Worm (Caenorhabditis elegans) whole organism, L4 larva: ENCODE results near the gene ceh-90.

ENCODE experiments used
- F26F4.8 ChIP-seq: fragments of 200-800 bp; sonication (Bioruptor generic); conservative IDR thresholded peaks from 2 replicates; pipeline ENCODE4 v1.3.6; 2022; ENCODE audit warnings: missing genetic modification characterization, missing compliant biosample characterization
- F44E2.7 ChIP-seq: fragments of 200-800 bp; sonication (Bioruptor generic); IDR thresholded peaks from 2 replicates; pipeline ENCODE4 v2.1.2; 2022; ENCODE audit warnings: missing genetic modification characterization, missing compliant biosample characterization
- T26A8.4 ChIP-seq: fragments of 200-800 bp; sonication (Bioruptor generic); IDR thresholded peaks from 2 replicates; pipeline ENCODE4 v1.3.6; 2022; ENCODE audit warnings: missing genetic modification characterization, missing compliant biosample characterization
- Y75B8A.6 ChIP-seq: fragments of 200-800 bp; sonication (Bioruptor generic); IDR thresholded peaks from 2 replicates; pipeline ENCODE4 v1.3.6; 2022; ENCODE audit warnings: missing genetic modification reagents, missing genetic modification characterization, missing compliant biosample characterization
- ZK337.2 ChIP-seq: fragments of 200-800 bp; sonication (Bioruptor generic); IDR thresholded peaks from 2 replicates; pipeline ENCODE4 v1.3.6; 2022; ENCODE audit warnings: missing genetic modification reagents, missing genetic modification characterization, missing compliant biosample characterization
- ZK546.5 ChIP-seq, 2 experiments: sonication (generic microtip); optimal IDR thresholded peaks; 2 replicates each; lab custom pipeline; 2017; ENCODE audit warnings: missing biosample characterization in 2 of 2, missing genetic modification characterization in 2 of 2
- aha-1 ChIP-seq: fragments of 150-350 bp; peaks from one replicate; lab custom pipeline; 2014; ENCODE audit warnings: missing biosample characterization, missing genetic modification characterization
- aly-2 ChIP-seq: sonication (generic microtip); optimal IDR thresholded peaks from 2 replicates; lab custom pipeline; 2018; ENCODE audit warnings: missing biosample characterization, missing genetic modification characterization
- arid-1 ChIP-seq: fragments of 200-800 bp; sonication (Bioruptor generic); conservative IDR thresholded peaks from 2 replicates; pipeline ENCODE4 v1.3.6; 2022; ENCODE audit warnings: missing genetic modification reagents, missing genetic modification characterization, missing compliant biosample characterization
- ceh-28 ChIP-seq: fragments of 150-350 bp; optimal IDR thresholded peaks from 2 replicates; lab custom pipeline; 2014; ENCODE audit warnings: missing biosample characterization, missing genetic modification reagents, missing genetic modification characterization
- ceh-82 ChIP-seq: sonication (generic microtip); optimal IDR thresholded peaks from 2 replicates; lab custom pipeline; 2017; ENCODE audit warnings: missing biosample characterization, missing genetic modification characterization
- ces-1 ChIP-seq: fragments of 150-350 bp; sonication (generic microtip); optimal IDR thresholded peaks from 4 replicates; lab custom pipeline; 2014; ENCODE audit warnings: missing biosample characterization, missing genetic modification reagents, missing genetic modification characterization
- cey-2 ChIP-seq: sonication (generic microtip); optimal IDR thresholded peaks from 3 replicates; lab custom pipeline; 2017; ENCODE audit warnings: missing genetic modification characterization, mild to moderate bottlenecking, missing compliant biosample characterization, antibody characterized with exemption, borderline replicate concordance; ENCODE audit not compliant: insufficient read depth
- daf-16 ChIP-seq, 3 experiments: sonication (generic microtip); optimal IDR thresholded peaks; 2 replicates each; lab custom pipeline; 2016 to 2017; ENCODE audit warnings: missing genetic modification characterization in 3 of 3, missing genetic modification reagents in 3 of 3, mild to moderate bottlenecking in 2 of 3, missing compliant biosample characterization in 2 of 3, missing biosample characterization in 1 of 3, moderate library complexity in 1 of 3
- daf-8 ChIP-seq: fragments of 200-800 bp; sonication (Bioruptor generic); IDR thresholded peaks from 2 replicates; pipeline ENCODE4 v1.3.6; 2022; ENCODE audit warnings: missing genetic modification characterization, missing compliant biosample characterization
- fos-1 ChIP-seq: fragments of 150-350 bp; optimal IDR thresholded peaks from 2 replicates; lab custom pipeline; 2014; ENCODE audit warnings: missing biosample characterization, missing genetic modification characterization
- gei-8 ChIP-seq: fragments of 200-800 bp; sonication (Bioruptor generic); optimal IDR thresholded peaks from 2 replicates; lab custom pipeline; 2018; ENCODE audit warnings: mild to moderate bottlenecking, missing genetic modification characterization, missing compliant biosample characterization
- hlh-11 ChIP-seq: fragments of 200-800 bp; sonication (Bioruptor generic); optimal IDR thresholded peaks from 2 replicates; lab custom pipeline; 2018; ENCODE audit warnings: mild to moderate bottlenecking, missing genetic modification characterization, missing compliant biosample characterization
- hlh-30 ChIP-seq: sonication (generic microtip); optimal IDR thresholded peaks from 2 replicates; lab custom pipeline; 2017; ENCODE audit warnings: antibody characterized with exemption, mild to moderate bottlenecking, missing genetic modification characterization, missing compliant biosample characterization; ENCODE audit not compliant: insufficient read depth
- jun-1 ChIP-seq: fragments of 150-350 bp; optimal IDR thresholded peaks from 2 replicates; lab custom pipeline; 2014; ENCODE audit warnings: missing biosample characterization, missing genetic modification reagents, missing genetic modification characterization
- lim-7 ChIP-seq: fragments of 200-800 bp; sonication (Bioruptor generic); IDR thresholded peaks from 2 replicates; pipeline ENCODE4 v1.3.6; 2022; ENCODE audit warnings: missing genetic modification characterization, missing compliant biosample characterization
- lin-1 ChIP-seq: fragments of 200-800 bp; sonication (Bioruptor generic); IDR thresholded peaks from 2 replicates; pipeline ENCODE4 v1.3.6; 2022; ENCODE audit warnings: missing genetic modification reagents, missing genetic modification characterization, missing compliant biosample characterization
- lin-29 ChIP-seq: fragments of 200-800 bp; sonication (Bioruptor generic); IDR thresholded peaks from 2 replicates; pipeline ENCODE4 v1.3.6; 2022; ENCODE audit warnings: missing genetic modification reagents, missing genetic modification characterization, missing compliant biosample characterization
- madf-9 ChIP-seq: fragments of 200-800 bp; sonication (Bioruptor generic); conservative IDR thresholded peaks from 2 replicates; pipeline ENCODE4 v1.3.6; 2022; ENCODE audit warnings: missing genetic modification reagents, missing genetic modification characterization, missing compliant biosample characterization
- mdt-29 ChIP-seq: fragments of 200-800 bp; sonication (Bioruptor generic); IDR thresholded peaks from 2 replicates; pipeline ENCODE4 v1.3.6; 2022; ENCODE audit warnings: missing genetic modification reagents, missing genetic modification characterization, missing compliant biosample characterization
- mes-2 ChIP-seq: sonication (generic microtip); optimal IDR thresholded peaks from 2 replicates; lab custom pipeline; 2016; ENCODE audit warnings: missing genotype, mild to moderate bottlenecking, missing genetic modification characterization, missing compliant biosample characterization; ENCODE audit not compliant: poor library complexity, severe bottlenecking
- mxl-3 ChIP-seq: fragments of 200-800 bp; sonication (Bioruptor generic); optimal IDR thresholded peaks from 2 replicates; lab custom pipeline; 2018; ENCODE audit warnings: mild to moderate bottlenecking, missing genetic modification characterization, missing compliant biosample characterization
- nhr-11 ChIP-seq: fragments of 150-350 bp; optimal IDR thresholded peaks from 2 replicates; lab custom pipeline; 2014; ENCODE audit warnings: missing biosample characterization, missing genetic modification characterization
- nhr-237 ChIP-seq: sonication (generic microtip); optimal IDR thresholded peaks from 2 replicates; lab custom pipeline; 2017; ENCODE audit warnings: missing biosample characterization, missing genetic modification characterization
- nhr-28 ChIP-seq: fragments of 150-350 bp; optimal IDR thresholded peaks from 2 replicates; lab custom pipeline; 2014; ENCODE audit warnings: missing biosample characterization, missing genetic modification characterization
- nhr-41 ChIP-seq: fragments of 200-800 bp; sonication (Bioruptor generic); IDR thresholded peaks from 2 replicates; pipeline ENCODE4 v1.3.6; 2022; ENCODE audit warnings: missing genetic modification reagents, missing genetic modification characterization, missing compliant biosample characterization
- nhr-48 ChIP-seq: sonication (generic microtip); optimal IDR thresholded peaks from 2 replicates; lab custom pipeline; 2016; ENCODE audit warnings: mild to moderate bottlenecking, missing genetic modification characterization, missing compliant biosample characterization
- nhr-6 ChIP-seq: fragments of 150-350 bp; optimal IDR thresholded peaks from 2 replicates; lab custom pipeline; 2014; ENCODE audit warnings: missing biosample characterization, missing genetic modification characterization
- pha-4 ChIP-seq, 2 experiments: fragments of 150-350 bp in 1 of 2; fragments of 200-800 bp in 1 of 2; sonication (Bioruptor generic) in 1 of 2; IDR thresholded peaks in 1 of 2; optimal IDR thresholded peaks in 1 of 2; 2 replicates each; pipeline versions ENCODE4 v1.3.6 to Lab custom; 2014 to 2022; ENCODE audit warnings: missing genetic modification characterization in 2 of 2, missing genetic modification reagents in 2 of 2, missing biosample characterization in 1 of 2, missing compliant biosample characterization in 1 of 2
- rbr-2 ChIP-seq: sonication (generic microtip); optimal IDR thresholded peaks from 2 replicates; lab custom pipeline; 2016; ENCODE audit warnings: missing genotype, missing genetic modification characterization, missing compliant biosample characterization
- sdz-12 ChIP-seq: fragments of 200-800 bp; sonication (Bioruptor generic); optimal IDR thresholded peaks from 2 replicates; lab custom pipeline; 2018; ENCODE audit warnings: mild to moderate bottlenecking, missing genetic modification characterization, missing compliant biosample characterization
- set-16 ChIP-seq: fragments of 200-800 bp; sonication (Bioruptor generic); IDR thresholded peaks from 2 replicates; pipeline ENCODE4 v1.3.6; 2022; ENCODE audit warnings: missing genetic modification reagents, missing genetic modification characterization, missing compliant biosample characterization
- unc-39 ChIP-seq: sonication (generic microtip); optimal IDR thresholded peaks from 2 replicates; lab custom pipeline; 2017; ENCODE audit warnings: missing biosample characterization, missing genetic modification characterization
- unc-62 ChIP-seq, 3 experiments: fragments of 150-350 bp in 1 of 3; sonication (generic microtip); optimal IDR thresholded peaks in 2 of 3; peaks in 1 of 3; 1 replicate in 1 of 3; 2 replicates in 2 of 3; lab custom pipeline; 2014 to 2017; ENCODE audit warnings: missing biosample characterization in 3 of 3, missing genetic modification characterization in 3 of 3, missing genetic modification reagents in 3 of 3, missing genotype in 1 of 3
- vab-7 ChIP-seq: fragments of 200-800 bp; sonication (Bioruptor generic); IDR thresholded peaks from 2 replicates; pipeline ENCODE4 v1.3.6; 2022; ENCODE audit warnings: missing genetic modification reagents, missing genetic modification characterization, missing compliant biosample characterization
- zag-1 ChIP-seq: fragments of 150-350 bp; optimal IDR thresholded peaks from 2 replicates; lab custom pipeline; 2014; ENCODE audit warnings: missing biosample characterization, missing genetic modification characterization
- zip-2 ChIP-seq: fragments of 150-350 bp; optimal IDR thresholded peaks from 2 replicates; lab custom pipeline; 2014; ENCODE audit warnings: missing biosample characterization, missing genetic modification characterization
- ztf-11 ChIP-seq: fragments of 150-350 bp; optimal IDR thresholded peaks from 2 replicates; lab custom pipeline; 2014; ENCODE audit warnings: missing biosample characterization, missing genetic modification characterization

Gene ceh-90

DNA sequence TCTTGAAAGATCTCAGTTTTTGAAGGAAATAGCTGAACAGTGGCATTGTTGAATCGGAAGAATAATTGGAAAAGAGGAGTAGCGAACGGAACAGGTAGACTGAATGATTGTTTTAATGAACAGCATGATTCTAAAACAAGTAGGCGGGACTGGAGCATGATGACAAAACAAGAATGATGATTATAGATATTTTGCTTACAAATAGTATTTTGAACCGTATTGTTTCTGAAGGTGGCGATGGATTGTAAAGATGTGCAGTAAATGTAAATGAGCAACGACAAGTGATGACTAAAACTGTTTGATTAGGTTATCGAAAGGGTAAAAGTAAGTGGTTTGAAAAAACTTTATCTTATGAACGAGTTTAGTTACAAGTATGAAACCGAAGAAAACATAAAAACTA, 22.6 kb downstream of the ceh-90 start, which contains the start of gene F28H6.8:
Gene F28H6.8, minus strand, starts transcription at position 101 of the 400 bp plus-strand sequence.
- TF ChIP-seq fos-1: no peak
- TF ChIP-seq unc-62 (GFP tag; optimal IDR thresholded peaks at IDR 0.05 in 1 of 2; lab: Kevin White, UChicago): peak in 1 of 2 experiments; percentile 71
- TF ChIP-seq unc-62 (tag; optimal IDR thresholded peaks at IDR 0.05; lab: Kevin White, UChicago): no peak

- TF ChIP-seq unc-62 (GFP tag; optimal IDR thresholded peaks at IDR 0.05 in 1 of 2; lab: Kevin White, UChicago) (peak in 1 of 2 experiments; percentile 62), unc-62 (tag; optimal IDR thresholded peaks at IDR 0.05; lab: Kevin White, UChicago) (no peak), sdz-12 (no peak)
Measured at ce11 chrX:14132677-14133076, 24.1 kb downstream of the ceh-90 start.

- peak; percentile 90 for TF ChIP-seq aha-1 (tag; lab: Kevin White, UChicago)
- no peak for TF ChIP-seq aly-2 (tag; lab: Kevin White, UChicago)
- TF ChIP-seq gei-8 (GFP tag; lab: Kevin White, UChicago): no peak
- no peak for TF ChIP-seq T26A8.4
Measured at ce11 chrX:14131476-14131875, 25.3 kb downstream of the ceh-90 start.

DNA sequence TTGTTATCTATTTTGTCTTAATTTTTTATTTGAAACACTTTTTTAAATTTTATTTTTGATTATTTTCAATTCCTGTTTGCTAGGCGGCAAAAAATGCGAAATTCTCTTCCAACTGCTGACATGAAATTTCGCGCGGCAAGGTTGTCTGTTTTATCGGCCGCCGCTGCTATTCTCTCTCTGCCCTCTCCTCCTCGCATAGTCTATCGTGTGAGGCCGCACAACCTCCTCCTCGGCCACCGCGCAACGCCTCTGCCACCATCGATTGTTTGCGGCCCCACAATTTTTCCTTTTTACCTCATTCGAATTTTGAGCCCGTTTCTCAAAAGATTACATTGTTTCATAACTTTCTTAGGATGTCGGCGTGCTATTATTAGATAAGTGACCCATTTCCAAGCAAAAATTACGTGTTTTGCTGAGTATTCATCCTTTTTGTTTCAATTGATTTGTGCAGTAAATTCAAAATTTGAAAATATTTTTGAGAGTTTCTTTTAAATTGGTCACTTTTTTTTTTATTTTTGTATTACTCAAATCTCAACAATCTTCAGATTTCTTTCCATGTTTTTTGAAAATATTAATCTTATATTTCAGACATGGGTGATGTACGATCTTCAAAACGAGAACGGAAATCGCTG, 29.4 kb downstream of the ceh-90 start, which contains the start of gene F28H6.4:
Gene F28H6.4, plus strand, starts transcription at position 582 of the 632 bp plus-strand sequence.
- TF ChIP-seq daf-8 (GFP tag; lab: Robert Waterston, UW) (no peak), ztf-11 (tag; lab: Kevin White, UChicago) (no peak), lin-29 (GFP tag; lab: Robert Waterston, UW) (no peak), hlh-11 (tag; lab: Kevin White, UChicago) (peak; percentile 51), set-16 (peak; percentile 46), lim-7 (GFP tag; lab: Robert Waterston, UW) (no peak), zip-2 (tag; lab: Kevin White, UChicago) (no peak), rbr-2 (tag; lab: Kevin White, UChicago) (peak; percentile 4), nhr-6 (tag; lab: Kevin White, UChicago) (peak; percentile 4), fos-1 (no peak), arid-1 (GFP tag; lab: Robert Waterston, UW) (no peak), zag-1 (no peak), F44E2.7 (GFP tag; lab: Robert Waterston, UW) (no peak), hlh-30 (tag; lab: Kevin White, UChicago) (peak; percentile 29), daf-16 (GFP tag; optimal IDR thresholded peaks at IDR 0.05; lab: Kevin White, UChicago) (no peak), daf-16 (tag; optimal IDR thresholded peaks at IDR 0.05; lab: Kevin White, UChicago) (peak; percentile 16), mxl-3 (peak; percentile 17), nhr-48 (no peak), unc-39 (tag; lab: Kevin White, UChicago) (no peak), F26F4.8 (GFP tag; lab: Robert Waterston, UW) (no peak), ceh-82 (tag; lab: Kevin White, UChicago) (no peak), lin-1 (GFP tag; lab: Robert Waterston, UW) (no peak), nhr-11 (tag; lab: Kevin White, UChicago) (no peak), Y75B8A.6 (GFP tag; lab: Robert Waterston, UW) (no peak), mes-2 (tag; lab: Kevin White, UChicago) (peak; percentile 71)

DNA sequence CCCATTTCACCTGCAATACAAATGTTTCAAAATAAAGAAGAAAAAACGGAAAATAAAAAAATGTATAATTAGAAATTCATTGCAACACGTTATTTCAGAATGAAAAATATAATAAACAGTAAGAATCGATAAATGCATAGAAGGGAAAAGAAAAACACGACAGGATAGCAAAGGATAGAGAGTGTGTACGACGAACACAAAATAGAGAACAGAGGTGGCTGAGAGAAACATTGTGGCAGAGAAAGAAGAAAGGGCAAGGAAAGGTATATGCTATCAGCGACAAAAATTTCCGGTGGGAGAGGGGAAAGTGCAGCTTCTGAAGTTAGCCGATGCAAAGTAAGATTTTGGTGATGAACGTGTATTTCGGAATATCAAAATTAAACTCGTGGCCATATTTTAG, 30.9 kb downstream of the ceh-90 start, which contains the start of gene F28H6.6:
Gene F28H6.6, minus strand, starts transcription at position 10 of the 400 bp plus-strand sequence.
- no peak for TF ChIP-seq madf-9 (GFP tag; lab: Robert Waterston, UW)
- TF ChIP-seq cey-2 (tag; lab: Kevin White, UChicago): no peak
- no peak for TF ChIP-seq ZK546.5 (tag; optimal IDR thresholded peaks at IDR 0.05; lab: Kevin White, UChicago)
- no peak for TF ChIP-seq jun-1 (tag; lab: Kevin White, UChicago)
- TF ChIP-seq ces-1: no peak
- no peak for TF ChIP-seq nhr-237 (tag; lab: Kevin White, UChicago)
- TF ChIP-seq sdz-12: no peak
- TF ChIP-seq mdt-29 (GFP tag; lab: Robert Waterston, UW): 0 out of 2 replicates have a peak, but pooled peaks have one; percentile 21
- TF ChIP-seq pha-4 (GFP tag; IDR thresholded peaks at IDR 0.05; lab: Robert Waterston, UW): no peak
- no peak for TF ChIP-seq pha-4 (tag; optimal IDR thresholded peaks at IDR 0.05; lab: Kevin White, UChicago)
- no peak for TF ChIP-seq ZK337.2 (GFP tag; lab: Robert Waterston, UW)
- TF ChIP-seq nhr-28 (tag; lab: Kevin White, UChicago): peak; percentile 57
- TF ChIP-seq ceh-28 (tag; lab: Kevin White, UChicago): no peak
- no peak for TF ChIP-seq vab-7 (GFP tag; lab: Robert Waterston, UW)
- TF ChIP-seq nhr-41 (GFP tag; lab: Robert Waterston, UW): no peak
- no peak for TF ChIP-seq Y75B8A.6 (GFP tag; lab: Robert Waterston, UW)
